Fruit fly (Drosophila melanogaster): ENCODE data around the gene trv.
A peak's percentile ranks its signal among the peaks of the same experiment; 100 is the strongest.

trv gene

DNA sequence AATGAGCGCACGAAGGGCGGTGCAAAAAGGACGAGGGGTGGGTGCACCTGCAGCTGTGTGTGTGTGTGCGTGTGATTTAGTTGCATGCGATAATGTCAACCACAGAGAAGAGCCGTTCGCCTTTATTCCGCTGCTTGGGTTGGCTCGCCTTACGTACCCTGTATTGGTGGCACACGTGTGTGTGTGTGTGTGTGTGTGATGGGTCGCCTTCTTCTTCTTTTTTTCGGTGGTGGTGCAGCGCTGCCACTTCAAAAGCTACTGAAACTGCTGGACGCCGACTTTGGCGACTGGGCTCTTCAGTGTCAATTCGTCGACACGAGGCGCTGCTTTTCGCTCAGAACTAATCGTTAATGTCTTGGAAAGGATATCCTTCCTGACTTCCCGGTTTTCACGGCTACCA is at the start of gene trv:
TSS of gene trv (plus strand) at position 301 of the 400 bp plus-strand sequence.
- TF ChIP-seq Dfd (GFP tag; optimal IDR thresholded peaks at IDR 0.05): peak; percentile 46
- TF ChIP-seq br (GFP tag; optimal IDR thresholded peaks at IDR 0.05): no peak
- TF ChIP-seq sv (GFP tag; optimal IDR thresholded peaks at IDR 0.05): no peak

DNA sequence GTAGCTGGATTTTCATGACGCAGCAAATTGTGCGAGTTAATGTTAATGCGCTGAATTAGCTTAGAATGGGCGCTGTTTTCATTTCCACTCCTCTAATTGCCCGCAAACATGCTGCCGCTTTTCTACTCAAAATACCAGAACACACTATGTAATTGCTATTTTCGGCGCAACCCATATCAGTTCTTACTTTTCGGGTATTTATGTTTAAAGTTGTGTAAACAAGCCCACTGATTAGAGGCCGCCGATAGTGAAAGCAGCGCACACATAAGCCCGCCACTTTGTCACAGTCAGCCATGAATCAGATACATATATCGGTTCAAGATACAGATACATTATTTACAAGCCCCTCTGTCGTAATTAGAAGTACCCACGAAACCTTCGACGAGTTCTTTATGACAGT is 39.6 kb upstream of the trv start:
- TF ChIP-seq sage (GFP tag; optimal IDR thresholded peaks at IDR 0.05): no peak
- no peak for TF ChIP-seq foxo (GFP tag; optimal IDR thresholded peaks at IDR 0.05)
- TF ChIP-seq Vsx2 (GFP tag; optimal IDR thresholded peaks at IDR 0.05; ENCODE audit: partially characterized antibody): no peak
- TF ChIP-seq Abd-B (GFP tag; optimal IDR thresholded peaks at IDR 0.05): no peak
- no peak for TF ChIP-seq brk (GFP tag; optimal IDR thresholded peaks at IDR 0.05)
- no peak for TF ChIP-seq Sp1 (GFP tag; optimal IDR thresholded peaks at IDR 0.05)
- no peak for TF ChIP-seq dsf (GFP tag; optimal IDR thresholded peaks at IDR 0.05; ENCODE audit: borderline replicate concordance)
- no peak for TF ChIP-seq fru (GFP tag; optimal IDR thresholded peaks at IDR 0.05)
- no peak for TF ChIP-seq ey (GFP tag; optimal IDR thresholded peaks at IDR 0.05)
- no peak for TF ChIP-seq sv (GFP tag; optimal IDR thresholded peaks at IDR 0.05)
- no peak for TF ChIP-seq GATAd (GFP tag; optimal IDR thresholded peaks at IDR 0.05)
- TF ChIP-seq Jra (GFP tag; optimal IDR thresholded peaks at IDR 0.05): no peak
- no peak for TF ChIP-seq psq (GFP tag; optimal IDR thresholded peaks at IDR 0.05)
- no peak for TF ChIP-seq usp (GFP tag; optimal IDR thresholded peaks at IDR 0.05)
- TF ChIP-seq Dfd (GFP tag; optimal IDR thresholded peaks at IDR 0.05): no peak
- TF ChIP-seq tai (GFP tag; optimal IDR thresholded peaks at IDR 0.05): no peak
- TF ChIP-seq pan (optimal IDR thresholded peaks at IDR 0.05): no peak
- no peak for TF ChIP-seq Hr83 (GFP tag; optimal IDR thresholded peaks at IDR 0.05; ENCODE audit: poor library complexity, severe bottlenecking)
- no peak for TF ChIP-seq jim (GFP tag; optimal IDR thresholded peaks at IDR 0.05)

DNA sequence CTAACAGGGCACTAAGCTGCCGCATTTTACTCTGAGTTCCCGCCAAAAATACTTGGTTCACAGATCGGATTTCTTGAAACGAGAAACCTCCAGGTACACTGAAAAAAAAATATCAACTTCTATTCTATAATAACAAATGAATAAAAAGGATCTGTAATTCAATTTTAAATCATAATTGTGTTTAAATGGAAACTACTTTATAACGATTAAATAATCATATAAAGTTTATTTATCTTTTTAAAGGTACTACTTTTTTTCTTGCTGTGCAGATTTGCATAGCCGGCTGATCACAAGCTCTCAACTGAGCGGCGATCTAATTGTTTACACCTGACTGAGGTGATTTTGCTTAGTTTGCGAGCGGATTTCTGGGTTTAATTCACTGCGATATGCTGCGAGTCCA is 39.1 kb upstream of the trv start:
- TF ChIP-seq h (GFP tag; optimal IDR thresholded peaks at IDR 0.05) (peak; percentile 36), fru (GFP tag; optimal IDR thresholded peaks at IDR 0.05) (peak; percentile 21), OdsH (GFP tag; optimal IDR thresholded peaks at IDR 0.05) (peak; percentile 25), Vsx2 (GFP tag; optimal IDR thresholded peaks at IDR 0.05; ENCODE audit: partially characterized antibody) (no peak), rgr (GFP tag; optimal IDR thresholded peaks at IDR 0.05) (peak; percentile 42), HLH106 (tag; optimal IDR thresholded peaks at IDR 0.05) (peak; percentile 30), CG9705 (GFP tag; optimal IDR thresholded peaks at IDR 0.05) (no peak), Rel (GFP tag; optimal IDR thresholded peaks at IDR 0.05) (no peak), Rel (tag; optimal IDR thresholded peaks at IDR 0.05) (no peak), foxo (GFP tag; optimal IDR thresholded peaks at IDR 0.05) (peak in 1 of 2 experiments; percentile 45), ey (GFP tag; optimal IDR thresholded peaks at IDR 0.05) (peak; percentile 10), sv (GFP tag; optimal IDR thresholded peaks at IDR 0.05) (peak; percentile 68), Sp1 (GFP tag; optimal IDR thresholded peaks at IDR 0.05) (peak; percentile 41)

DNA sequence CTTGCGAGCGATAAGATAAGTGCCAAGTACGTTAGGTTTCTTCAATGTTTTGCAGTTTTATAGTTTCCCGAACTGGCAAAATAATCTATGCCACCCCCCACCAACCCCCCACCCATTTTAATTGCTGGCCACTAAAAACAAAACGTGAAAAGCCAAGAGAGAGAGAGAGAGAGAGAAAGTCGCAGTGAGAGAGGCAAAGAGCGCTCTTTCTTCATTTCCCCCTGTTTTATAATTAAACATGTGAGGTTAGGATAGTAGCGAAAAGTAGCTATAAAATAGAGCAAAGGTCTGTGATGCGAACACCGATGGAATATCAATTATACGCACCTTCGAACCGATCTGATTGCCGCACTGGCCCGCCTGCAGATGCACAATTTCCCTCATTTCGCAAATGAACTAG is 38.6 kb upstream of the trv start:
- TF ChIP-seq fru (GFP tag; optimal IDR thresholded peaks at IDR 0.05): no peak
- TF ChIP-seq rgr (GFP tag; optimal IDR thresholded peaks at IDR 0.05): no peak
- TF ChIP-seq dmrt93B (GFP tag; optimal IDR thresholded peaks at IDR 0.05): no peak
- no peak for TF ChIP-seq usp (GFP tag; optimal IDR thresholded peaks at IDR 0.05)
- no peak for TF ChIP-seq GATAd (GFP tag; optimal IDR thresholded peaks at IDR 0.05)
- no peak for TF ChIP-seq Dfd (GFP tag; optimal IDR thresholded peaks at IDR 0.05)
- no peak for TF ChIP-seq Hnf4 (GFP tag; optimal IDR thresholded peaks at IDR 0.05)
- TF ChIP-seq HLH106 (tag; optimal IDR thresholded peaks at IDR 0.05): no peak
- no peak for TF ChIP-seq sage (GFP tag; optimal IDR thresholded peaks at IDR 0.05)
- no peak for TF ChIP-seq sv (GFP tag; optimal IDR thresholded peaks at IDR 0.05)
- TF ChIP-seq Vsx2 (GFP tag; optimal IDR thresholded peaks at IDR 0.05; ENCODE audit: partially characterized antibody): no peak
- TF ChIP-seq CG9705 (GFP tag; optimal IDR thresholded peaks at IDR 0.05): no peak
- no peak for TF ChIP-seq CrebA (GFP tag; optimal IDR thresholded peaks at IDR 0.05; ENCODE audit: borderline replicate concordance)
- no peak for TF ChIP-seq CG32264 (GFP tag; optimal IDR thresholded peaks at IDR 0.05)
- TF ChIP-seq woc (GFP tag; optimal IDR thresholded peaks at IDR 0.05): no peak
- TF ChIP-seq dl (GFP tag; optimal IDR thresholded peaks at IDR 0.05; ENCODE audit: insufficient read depth in 1 of 2, partially characterized antibody in 2 of 2): no peak
- no peak for TF ChIP-seq Mio (GFP tag; optimal IDR thresholded peaks at IDR 0.05)
- no peak for TF ChIP-seq brk (GFP tag; optimal IDR thresholded peaks at IDR 0.05)
- no peak for TF ChIP-seq lola (GFP tag; optimal IDR thresholded peaks at IDR 0.05)
- TF ChIP-seq Myc (optimal IDR thresholded peaks at IDR 0.05): no peak

All from whole organism, wandering third instar larva.